Fruit fly (Drosophila melanogaster) whole organism, embryonic: ENCODE data around the gene SLC5A11.

Source experiments
- Abd-B ChIP-seq: fragments of 200-800 bp; sonication (Bioruptor generic); optimal IDR thresholded peaks from 2 replicates; lab custom pipeline; 2018; ENCODE audit warnings: missing biosample characterization, mild to moderate bottlenecking, missing genetic modification characterization, moderate library complexity
- Bdp1 ChIP-seq: fragments of 200-800 bp; sonication (Bioruptor generic); optimal IDR thresholded peaks from 3 replicates; lab custom pipeline; 2016; ENCODE audit warnings: missing biosample characterization, missing genetic modification characterization
- Bgb ChIP-seq: fragments of 200-800 bp; sonication (Bioruptor generic); IDR thresholded peaks from 2 replicates; pipeline ENCODE4 v1.3.6; 2022; ENCODE audit warnings: missing biosample characterization, missing genetic modification characterization; ENCODE audit not compliant: partially characterized antibody
- CG13775 ChIP-seq: fragments of 200-800 bp; sonication (Bioruptor generic); optimal IDR thresholded peaks from 3 replicates; lab custom pipeline; 2017; ENCODE audit warnings: missing biosample characterization, mild to moderate bottlenecking, missing genetic modification characterization
- CG14710 ChIP-seq: fragments of 200-800 bp; sonication (Bioruptor generic); optimal IDR thresholded peaks from 3 replicates; lab custom pipeline; 2019; ENCODE audit warnings: missing biosample characterization, mild to moderate bottlenecking, missing genetic modification characterization, moderate library complexity
- CG14965 ChIP-seq: fragments of 200-800 bp; sonication (Bioruptor generic); optimal IDR thresholded peaks from 2 replicates; lab custom pipeline; 2016; ENCODE audit warnings: missing biosample characterization, missing genetic modification characterization, borderline replicate concordance
- CG1832 ChIP-seq: fragments of 200-800 bp; sonication (Bioruptor generic); optimal IDR thresholded peaks from 2 replicates; lab custom pipeline; 2017; ENCODE audit warnings: missing biosample characterization, mild to moderate bottlenecking, missing genetic modification characterization, inconsistent platforms
- CG2120 ChIP-seq: fragments of 200-800 bp; sonication (Bioruptor generic); optimal IDR thresholded peaks from 3 replicates; lab custom pipeline; 2016; ENCODE audit warnings: missing biosample characterization, missing genetic modification characterization
- CG34224 ChIP-seq: fragments of 200-800 bp; sonication (Bioruptor generic); IDR thresholded peaks from 3 replicates; pipeline ENCODE4 v1.3.6; 2022; ENCODE audit warnings: missing biosample characterization, missing genetic modification characterization; ENCODE audit not compliant: partially characterized antibody
- CG34376 ChIP-seq: fragments of 200-800 bp; sonication (Bioruptor generic); optimal IDR thresholded peaks from 2 replicates; lab custom pipeline; 2018; ENCODE audit warnings: missing biosample characterization, mild to moderate bottlenecking, missing genetic modification characterization
- CG3838 ChIP-seq: fragments of 200-800 bp; sonication (Bioruptor generic); optimal IDR thresholded peaks from 3 replicates; lab custom pipeline; 2016; ENCODE audit warnings: missing biosample characterization, missing genetic modification characterization
- CG6791 ChIP-seq: fragments of 200-800 bp; sonication (Bioruptor generic); IDR thresholded peaks from 3 replicates; pipeline ENCODE4 v1.3.6; 2022; ENCODE audit warnings: missing biosample characterization, missing genetic modification characterization; ENCODE audit not compliant: partially characterized antibody
- CG8290 ChIP-seq, 3 experiments: fragments of 200-800 bp; sonication (Bioruptor generic); optimal IDR thresholded peaks; 2 replicates each; lab custom pipeline; 2016 to 2019; ENCODE audit warnings: missing biosample characterization in 3 of 3, missing genetic modification characterization in 3 of 3, mild to moderate bottlenecking in 2 of 3, moderate library complexity in 1 of 3
- Chrac-16 ChIP-seq: fragments of 200-800 bp; sonication (Bioruptor generic); optimal IDR thresholded peaks from 3 replicates; lab custom pipeline; 2016; ENCODE audit warnings: missing biosample characterization, missing genetic modification characterization
- CrebB ChIP-seq: fragments of 200-800 bp; sonication (Bioruptor generic); optimal IDR thresholded peaks from 3 replicates; lab custom pipeline; 2018; ENCODE audit warnings: missing biosample characterization, mild to moderate bottlenecking, missing genetic modification characterization
- Dbx ChIP-seq: fragments of 200-800 bp; sonication (Bioruptor generic); IDR thresholded peaks from 3 replicates; pipeline ENCODE4 v1.3.6; 2022; ENCODE audit warnings: missing biosample characterization, missing genetic modification characterization
- Doc3 ChIP-seq: fragments of 200-800 bp; sonication (Bioruptor generic); IDR thresholded peaks from 3 replicates; pipeline ENCODE4 v1.3.6; 2022; ENCODE audit warnings: missing biosample characterization, missing genetic modification characterization; ENCODE audit not compliant: partially characterized antibody
- Elba2 ChIP-seq: fragments of 200-800 bp; sonication (Bioruptor generic); optimal IDR thresholded peaks from 3 replicates; lab custom pipeline; 2016; ENCODE audit warnings: missing biosample characterization, missing genetic modification characterization
- Fer2 ChIP-seq: fragments of 200-800 bp; sonication (Bioruptor generic); optimal IDR thresholded peaks from 2 replicates; lab custom pipeline; 2018; ENCODE audit warnings: missing biosample characterization, mild to moderate bottlenecking, missing genetic modification characterization, moderate library complexity
- Hr3 ChIP-seq: fragments of 200-800 bp; sonication (Bioruptor generic); optimal IDR thresholded peaks from 3 replicates; lab custom pipeline; 2016; ENCODE audit warnings: missing biosample characterization, missing genetic modification characterization
- NC2β ChIP-seq: fragments of 200-800 bp; sonication (Bioruptor generic); optimal IDR thresholded peaks from 2 replicates; lab custom pipeline; 2016; ENCODE audit warnings: missing biosample characterization, missing genetic modification characterization
- Ptx1 ChIP-seq: fragments of 200-800 bp; sonication (Bioruptor generic); IDR thresholded peaks from 2 replicates; pipeline ENCODE4 v1.3.6; 2022; ENCODE audit warnings: missing biosample characterization, missing genetic modification characterization
- Tbp ChIP-seq: fragments of >200 bp; optimal IDR thresholded peaks from 2 replicates; lab custom pipeline; 2018; ENCODE audit warnings: missing biosample characterization, missing genetic modification characterization
- Usf ChIP-seq: fragments of 200-800 bp; sonication (Bioruptor generic); optimal IDR thresholded peaks from 2 replicates; lab custom pipeline; 2017; ENCODE audit warnings: missing genotype, missing biosample characterization, missing genetic modification characterization
- Xbp1 ChIP-seq: fragments of 200-800 bp; sonication (Bioruptor generic); optimal IDR thresholded peaks from 3 replicates; lab custom pipeline; 2016; ENCODE audit warnings: missing biosample characterization, mild to moderate bottlenecking, missing genetic modification characterization
- ase ChIP-seq: fragments of 200-800 bp; sonication (Bioruptor generic); IDR thresholded peaks from 3 replicates; pipeline ENCODE4 v1.3.6; 2022; ENCODE audit warnings: missing biosample characterization, missing genetic modification characterization
- bcd ChIP-seq: fragments of 200-800 bp; sonication (Bioruptor generic); optimal IDR thresholded peaks from 2 replicates; lab custom pipeline; 2017; ENCODE audit warnings: missing biosample characterization, mild to moderate bottlenecking, missing genetic modification characterization
- caup ChIP-seq: fragments of 200-800 bp; sonication (Bioruptor generic); optimal IDR thresholded peaks from 3 replicates; lab custom pipeline; 2017; ENCODE audit warnings: missing biosample characterization, mild to moderate bottlenecking, missing genetic modification characterization, moderate library complexity; ENCODE audit not compliant: severe bottlenecking
- ci ChIP-seq: fragments of 200-800 bp; sonication (Bioruptor generic); IDR thresholded peaks from 3 replicates; pipeline ENCODE4 v1.3.6; 2022; ENCODE audit warnings: missing biosample characterization, missing genetic modification characterization
- cwo ChIP-seq: fragments of 200-800 bp; sonication (Bioruptor generic); optimal IDR thresholded peaks from 3 replicates; lab custom pipeline; 2017; ENCODE audit warnings: missing biosample characterization, missing genetic modification characterization, mild to moderate bottlenecking, moderate library complexity, missing genetic modification reagents
- dm ChIP-seq: fragments of 200-800 bp; sonication (Bioruptor generic); optimal IDR thresholded peaks from 3 replicates; lab custom pipeline; 2016; ENCODE audit warnings: missing biosample characterization, missing genetic modification characterization
- eve ChIP-seq, 2 experiments: fragments of >200 bp; optimal IDR thresholded peaks; 2 replicates each; lab custom pipeline; 2017; ENCODE audit warnings: missing biosample characterization in 2 of 2, missing genetic modification characterization in 2 of 2
- gem ChIP-seq: fragments of 200-800 bp; sonication (Bioruptor generic); optimal IDR thresholded peaks from 2 replicates; lab custom pipeline; 2019; ENCODE audit warnings: missing biosample characterization, mild to moderate bottlenecking, missing genetic modification characterization, moderate library complexity
- gsb ChIP-seq: fragments of 200-800 bp; sonication (Bioruptor generic); IDR thresholded peaks from 2 replicates; pipeline ENCODE4 v1.3.6; 2022; ENCODE audit warnings: missing biosample characterization, missing genetic modification characterization
- hkb ChIP-seq, 2 experiments: fragments of 200-800 bp in 1 of 2; fragments of >200 bp in 1 of 2; sonication (Bioruptor generic) in 1 of 2; IDR thresholded peaks in 1 of 2; optimal IDR thresholded peaks in 1 of 2; 2 replicates each; pipeline versions ENCODE4 v1.3.6 to Lab custom; 2017 to 2022; ENCODE audit warnings: missing biosample characterization in 1 of 2, missing genetic modification characterization in 1 of 2
- kah ChIP-seq: fragments of 200-800 bp; sonication (Bioruptor generic); optimal IDR thresholded peaks from 2 replicates; lab custom pipeline; 2018; ENCODE audit warnings: missing biosample characterization, mild to moderate bottlenecking, missing genetic modification characterization
- lov ChIP-seq, 2 experiments: fragments of 200-800 bp in 1 of 2; fragments of >200 bp in 1 of 2; sonication (Bioruptor generic) in 1 of 2; IDR thresholded peaks in 1 of 2; optimal IDR thresholded peaks in 1 of 2; 2 replicates in 1 of 2; 3 replicates in 1 of 2; pipeline versions ENCODE4 v1.3.6 to Lab custom; 2017 to 2022; ENCODE audit warnings: missing biosample characterization in 1 of 2, missing genetic modification characterization in 1 of 2
- mam ChIP-seq: fragments of 200-800 bp; sonication (Bioruptor generic); optimal IDR thresholded peaks from 3 replicates; lab custom pipeline; 2016; ENCODE audit warnings: missing biosample characterization, missing genetic modification characterization
- mirr ChIP-seq: fragments of 200-800 bp; sonication (Bioruptor generic); optimal IDR thresholded peaks from 3 replicates; lab custom pipeline; 2018; ENCODE audit warnings: missing biosample characterization, mild to moderate bottlenecking, missing genetic modification characterization
- oc ChIP-seq: fragments of 200-800 bp; sonication (Bioruptor generic); optimal IDR thresholded peaks from 2 replicates; lab custom pipeline; 2018; ENCODE audit warnings: missing biosample characterization, mild to moderate bottlenecking, missing genetic modification characterization, moderate library complexity
- otp ChIP-seq: fragments of 200-800 bp; sonication (Bioruptor generic); IDR thresholded peaks from 3 replicates; pipeline ENCODE4, ENCODE4 v1.3.6; 2022; ENCODE audit warnings: missing biosample characterization, missing genetic modification characterization
- tll ChIP-seq, 2 experiments: fragments of 200-800 bp in 1 of 2; fragments of >200 bp in 1 of 2; sonication (Bioruptor generic) in 1 of 2; optimal IDR thresholded peaks; 2 replicates each; lab custom pipeline; 2017 to 2019; ENCODE audit warnings: missing biosample characterization in 2 of 2, missing genetic modification characterization in 2 of 2, mild to moderate bottlenecking in 1 of 2, moderate library complexity in 1 of 2
- usp ChIP-seq: fragments of >200 bp; optimal IDR thresholded peaks from 2 replicates; lab custom pipeline; 2017; ENCODE audit warnings: missing biosample characterization, missing genetic modification characterization
- wor ChIP-seq: fragments of 200-800 bp; sonication (Bioruptor generic); IDR thresholded peaks from 2 replicates; pipeline ENCODE4 v1.3.6; 2022; ENCODE audit warnings: missing biosample characterization, missing genetic modification characterization
- z ChIP-seq: fragments of 200-800 bp; sonication (Bioruptor generic); IDR thresholded peaks from 3 replicates; pipeline ENCODE4 v1.3.6; 2022; ENCODE audit warnings: missing biosample characterization, missing genetic modification characterization
- zf30C ChIP-seq: fragments of 200-800 bp; sonication (Bioruptor generic); optimal IDR thresholded peaks from 3 replicates; lab custom pipeline; 2018; ENCODE audit warnings: missing biosample characterization, mild to moderate bottlenecking, missing genetic modification characterization
- zfh2 ChIP-seq: fragments of 200-800 bp; sonication (Bioruptor generic); optimal IDR thresholded peaks from 2 replicates; lab custom pipeline; 2016; ENCODE audit warnings: missing biosample characterization, missing genetic modification characterization

SLC5A11 gene

DNA sequence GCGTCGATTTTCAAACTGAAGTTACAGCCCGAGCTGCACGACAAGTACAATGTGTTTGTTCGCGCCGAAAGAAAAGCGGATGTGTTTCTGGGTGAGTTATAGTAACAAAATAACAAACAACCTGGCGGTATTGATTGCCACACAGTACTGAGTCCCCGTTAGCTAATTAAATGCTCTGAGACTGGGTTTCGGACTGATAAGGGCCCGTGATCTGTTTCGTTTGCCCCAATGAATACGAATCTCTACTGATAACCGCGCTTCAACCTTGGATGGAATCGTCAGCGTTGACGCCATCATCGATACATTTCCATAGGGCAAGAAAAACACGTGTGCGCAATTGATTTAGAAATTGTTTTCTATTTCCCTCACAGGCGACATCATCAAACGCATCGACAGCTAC, 47.8 kb downstream of the SLC5A11 start:
- TF ChIP-seq CG34376 (GFP tag; lab: Kevin White, UChicago) (peak; percentile 89), mirr (GFP tag; lab: Kevin White, UChicago) (peak; percentile 3), Dbx (GFP tag; lab: Robert Waterston, UW) (no peak), cwo (peak; percentile 60), Bgb (0 out of 2 replicates have a peak, but pooled peaks have one; percentile 0), CG34224 (0 out of 3 replicates have a peak, but pooled peaks have one; percentile 3)
- TF ChIP-seq, all 482 proteins: peak for 5

dm6 chr2L:8156682-8157081, 48.2 kb downstream of the SLC5A11 start:
- TF ChIP-seq Ptx1 (GFP tag; lab: Robert Waterston, UW) = peak; percentile 64
- TF ChIP-seq zf30C (GFP tag; lab: Kevin White, UChicago) = no peak
- no peak for TF ChIP-seq usp (GFP tag; lab: Kevin White, UChicago)
- peak; percentile 26 for TF ChIP-seq dm (GFP tag; lab: Kevin White, UChicago)
- TF ChIP-seq gsb (GFP tag; lab: Robert Waterston, UW) = peak; percentile 15; the same call in 1 of the 2 replicates
- peak; percentile 26 for TF ChIP-seq CG8290 (GFP tag; optimal IDR thresholded peaks at IDR 0.05; lab: Kevin White, UChicago)
- TF ChIP-seq CG8290 (tag; optimal IDR thresholded peaks at IDR 0.05; lab: Kevin White, UChicago) = peak in 1 of 2 experiments; percentile 83
- TF ChIP-seq Hr3 = peak; percentile 64
- TF ChIP-seq Fer2 = peak; percentile 53
- TF ChIP-seq z (GFP tag; lab: Robert Waterston, UW) = no peak
- peak; percentile 49 for TF ChIP-seq Chrac-16 (GFP tag; lab: Kevin White, UChicago)
- TF ChIP-seq CG3838 (GFP tag; lab: Kevin White, UChicago) = no peak
- peak; percentile 79 for TF ChIP-seq Xbp1 (GFP tag; lab: Kevin White, UChicago)
- TF ChIP-seq CG14965 (GFP tag; lab: Kevin White, UChicago) = peak; percentile 4
- no peak for TF ChIP-seq Tbp (GFP tag; lab: Kevin White, UChicago)
- TF ChIP-seq CG13775 = peak; percentile 73
- TF ChIP-seq NC2β (GFP tag; lab: Kevin White, UChicago) = peak; percentile 43
- no peak for TF ChIP-seq lov (optimal IDR thresholded peaks at IDR 0.05; lab: Kevin White, UChicago)
- TF ChIP-seq lov (GFP tag; IDR thresholded peaks at IDR 0.05; lab: Robert Waterston, UW) = 0 out of 3 replicates have a peak, but pooled peaks have one; percentile 45
- TF ChIP-seq caup (GFP tag; lab: Kevin White, UChicago) = peak; percentile 73
- peak; percentile 68 for TF ChIP-seq Bdp1 (GFP tag; lab: Kevin White, UChicago)
- TF ChIP-seq CG6791 (GFP tag; lab: Robert Waterston, UW) = no peak
- TF ChIP-seq CrebB (tag; lab: Kevin White, UChicago) = peak; percentile 57
- TF ChIP-seq CG2120 (GFP tag; lab: Kevin White, UChicago) = peak; percentile 87
- TF ChIP-seq ase = 0 out of 3 replicates have a peak, but pooled peaks have one; percentile 47
- peak; percentile 7 for TF ChIP-seq hkb (optimal IDR thresholded peaks at IDR 0.05; lab: Kevin White, UChicago)
- peak; percentile 47; the same call in 1 of the 2 replicates for TF ChIP-seq hkb (GFP tag; IDR thresholded peaks at IDR 0.05; lab: Robert Waterston, UW)
- TF ChIP-seq CG1832 (GFP tag; lab: Kevin White, UChicago) = no peak
- TF ChIP-seq bcd (GFP tag; lab: Kevin White, UChicago) = peak; percentile 74
- no peak for TF ChIP-seq oc (tag; lab: Kevin White, UChicago)
- peak; percentile 78 for TF ChIP-seq zfh2 (GFP tag; lab: Kevin White, UChicago)
- peak; percentile 70 for TF ChIP-seq Abd-B (GFP tag; lab: Kevin White, UChicago)
- peak; percentile 99 for TF ChIP-seq kah
- no peak for TF ChIP-seq tll (GFP tag; optimal IDR thresholded peaks at IDR 0.05; lab: Kevin White, UChicago)
- TF ChIP-seq CG14710 (tag; lab: Kevin White, UChicago) = peak; percentile 77
- TF ChIP-seq otp (GFP tag; lab: Robert Waterston, UW) = 0 out of 3 replicates have a peak, but pooled peaks have one; percentile 33
- TF ChIP-seq gem (tag; lab: Kevin White, UChicago) = peak; percentile 80
- TF ChIP-seq Usf (GFP tag; lab: Kevin White, UChicago) = no peak
- TF ChIP-seq ci (GFP tag; lab: Robert Waterston, UW) = peak; percentile 80; the same call in 2 of the 3 replicates
- TF ChIP-seq eve (GFP tag; optimal IDR thresholded peaks at IDR 0.05; lab: Kevin White, UChicago) = no peak
- TF ChIP-seq mam (GFP tag; lab: Kevin White, UChicago) = peak; percentile 81
- TF ChIP-seq wor = peak; percentile 38; the same call in 1 of the 2 replicates
- TF ChIP-seq Elba2 = no peak
- 0 out of 3 replicates have a peak, but pooled peaks have one; percentile 7 for TF ChIP-seq Doc3 (GFP tag; lab: Robert Waterston, UW)
